Worm (Caenorhabditis elegans): ENCODE data around the gene ZK666.4.
A peak's percentile ranks its signal among the peaks of the same experiment; 100 is the strongest.

Gene ZK666.4

DNA sequence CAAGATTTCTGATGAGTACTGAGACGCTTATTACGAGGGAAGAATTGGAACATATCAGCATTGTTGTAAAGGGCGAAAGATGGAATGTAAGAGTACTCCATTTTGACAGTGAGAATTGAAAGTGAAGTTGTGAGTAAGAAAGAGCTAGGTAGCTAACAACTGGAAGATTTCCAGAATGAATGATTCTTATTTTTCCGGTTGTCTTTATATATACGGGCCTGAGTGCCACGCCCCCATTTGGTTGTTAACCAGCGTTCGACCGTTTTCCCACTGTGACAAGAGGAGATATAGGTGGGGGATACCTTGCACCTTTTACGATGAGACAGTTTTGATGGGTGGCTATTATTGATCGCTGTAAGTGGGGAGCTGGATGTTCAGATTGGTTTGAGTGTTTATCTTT lies 5.8 kb upstream of the ZK666.4 start, which contains the start of gene ZK666.1:
TSS of gene ZK666.1 (minus strand) at position 101 of the 400 bp plus-strand sequence.
- no peak for TF ChIP-seq egl-13 (tag; optimal IDR thresholded peaks at IDR 0.05)
- no peak for TF ChIP-seq C16A3.4 (tag; optimal IDR thresholded peaks at IDR 0.05)
- no peak for TF ChIP-seq ztf-11 (tag; optimal IDR thresholded peaks at IDR 0.05)
- TF ChIP-seq mep-1 (tag; optimal IDR thresholded peaks at IDR 0.05): no peak
- TF ChIP-seq fkh-8 (tag; optimal IDR thresholded peaks at IDR 0.05): no peak
- TF ChIP-seq nhr-20 (tag; optimal IDR thresholded peaks at IDR 0.05): no peak
- TF ChIP-seq ceh-90 (tag; optimal IDR thresholded peaks at IDR 0.05): no peak
- TF ChIP-seq unc-62 (GFP tag; optimal IDR thresholded peaks at IDR 0.05): no peak
- TF ChIP-seq ama-1 (optimal IDR thresholded peaks at IDR 0.05): no peak
- TF ChIP-seq pag-3 (tag; optimal IDR thresholded peaks at IDR 0.05; ENCODE audit: borderline replicate concordance, insufficient read depth): no peak
- no peak for TF ChIP-seq ztf-4 (tag; optimal IDR thresholded peaks at IDR 0.05)

DNA sequence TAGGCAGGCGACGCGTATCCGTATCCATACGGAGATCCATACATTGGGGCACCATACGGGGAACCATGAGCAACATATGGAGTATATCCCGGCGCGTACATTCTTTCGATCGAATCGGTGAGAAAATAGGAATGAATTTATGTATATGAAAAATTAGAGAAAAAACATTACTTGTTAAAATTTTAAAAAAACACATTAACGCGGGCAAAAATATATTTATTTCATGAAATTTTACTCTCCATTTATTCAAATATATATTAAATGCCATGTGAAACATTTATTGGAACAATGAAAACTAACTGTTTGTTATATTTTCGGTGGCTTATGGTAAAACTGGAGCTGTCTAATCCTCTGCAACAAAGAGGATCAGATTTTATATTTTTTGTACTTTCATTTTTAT lies 5.3 kb upstream of the ZK666.4 start, which contains the start of gene ZK666.2:
TSS of gene ZK666.2 (minus strand) at position 101 of the 400 bp plus-strand sequence.
- TF ChIP-seq nhr-12 (tag; optimal IDR thresholded peaks at IDR 0.05): no peak
- TF ChIP-seq isw-1 (GFP tag; IDR thresholded peaks at IDR 0.05): no peak
- no peak for TF ChIP-seq mab-9 (GFP tag; IDR thresholded peaks at IDR 0.05)
- TF ChIP-seq unc-98 (GFP tag; IDR thresholded peaks at IDR 0.05): no peak
- no peak for TF ChIP-seq aly-2 (tag; optimal IDR thresholded peaks at IDR 0.05)
- TF ChIP-seq rnt-1 (tag; optimal IDR thresholded peaks at IDR 0.05): no peak
- TF ChIP-seq efl-3 (GFP tag; optimal IDR thresholded peaks at IDR 0.05): no peak
- no peak for TF ChIP-seq alr-1 (tag; optimal IDR thresholded peaks at IDR 0.05; ENCODE audit: borderline replicate concordance)
- TF ChIP-seq unc-62 (GFP tag; optimal IDR thresholded peaks at IDR 0.05): no peak
- TF ChIP-seq nhr-28 (tag; optimal IDR thresholded peaks at IDR 0.05): no peak
- TF ChIP-seq nhr-84 (tag; optimal IDR thresholded peaks at IDR 0.05): no peak
- TF ChIP-seq grh-1 (GFP tag; IDR thresholded peaks at IDR 0.05): no peak
- TF ChIP-seq fos-1 (tag; optimal IDR thresholded peaks at IDR 0.05): no peak
- no peak for TF ChIP-seq hlh-4 (tag; optimal IDR thresholded peaks at IDR 0.05)

ce11 chrII:10476039-10476438 lies 1.0 kb upstream of the ZK666.4 start, which contains the start of gene clec-58:
Gene clec-58 (minus strand): TSS chrII:10476139.
- TF ChIP-seq efl-1 (optimal IDR thresholded peaks at IDR 0.05): no peak
- TF ChIP-seq efl-1 (GFP tag; optimal IDR thresholded peaks at IDR 0.05 in 1 of 2): peak in 1 of 2 experiments; percentile 47
- no peak for TF ChIP-seq grh-1 (GFP tag; IDR thresholded peaks at IDR 0.05)

DNA sequence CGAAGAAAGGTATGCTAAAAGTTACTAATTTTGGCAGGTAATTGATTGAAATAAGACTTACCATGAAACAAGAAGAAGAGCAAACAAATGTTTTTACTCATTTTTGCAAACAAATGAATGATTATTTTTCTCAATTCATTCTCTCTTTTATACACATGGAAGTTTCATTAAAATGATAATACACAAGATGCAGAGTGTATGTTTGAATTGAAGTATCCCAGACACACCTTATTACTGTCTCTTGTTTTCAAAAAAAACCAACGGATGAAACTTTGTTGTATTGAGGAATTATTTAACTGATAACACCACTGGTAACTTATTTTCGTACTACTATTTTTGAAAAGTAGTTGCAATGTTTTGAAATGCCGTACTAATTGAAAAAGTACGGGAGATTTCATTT lies 2.3 kb downstream of the ZK666.4 start, which contains the start of gene clec-59:
TSS of gene clec-59 (minus strand) at position 101 of the 400 bp plus-strand sequence.
- TF ChIP-seq lin-14 (GFP tag; optimal IDR thresholded peaks at IDR 0.05): no peak
- no peak for TF ChIP-seq sox-4 (tag; optimal IDR thresholded peaks at IDR 0.05)
- TF ChIP-seq C16A3.4 (tag; optimal IDR thresholded peaks at IDR 0.05): no peak
- TF ChIP-seq efl-1 (optimal IDR thresholded peaks at IDR 0.05): no peak
- TF ChIP-seq efl-1 (GFP tag; optimal IDR thresholded peaks at IDR 0.05 in 1 of 2): no peak
- no peak for TF ChIP-seq aly-2 (tag; optimal IDR thresholded peaks at IDR 0.05)
- no peak for TF ChIP-seq pag-3 (tag; optimal IDR thresholded peaks at IDR 0.05; ENCODE audit: borderline replicate concordance, insufficient read depth)
- TF ChIP-seq jun-1 (tag; optimal IDR thresholded peaks at IDR 0.05): no peak
- no peak for TF ChIP-seq elt-2 (tag; optimal IDR thresholded peaks at IDR 0.05)
- no peak for TF ChIP-seq nhr-19 (GFP tag; conservative IDR thresholded peaks at IDR 0.05)
- no peak for TF ChIP-seq nhr-11 (tag; optimal IDR thresholded peaks at IDR 0.05)
- no peak for TF ChIP-seq C04F5.9 (tag; optimal IDR thresholded peaks at IDR 0.05)
- TF ChIP-seq C34B4.2 (tag; optimal IDR thresholded peaks at IDR 0.05): no peak
- TF ChIP-seq rnt-1 (tag; optimal IDR thresholded peaks at IDR 0.05): no peak
- no peak for TF ChIP-seq dsc-1 (tag; optimal IDR thresholded peaks at IDR 0.05)
- no peak for TF ChIP-seq ceh-90 (tag; optimal IDR thresholded peaks at IDR 0.05)
- no peak for TF ChIP-seq elt-3 (tag; optimal IDR thresholded peaks at IDR 0.05)
- no peak for TF ChIP-seq nhr-237 (tag; optimal IDR thresholded peaks at IDR 0.05)
- TF ChIP-seq nhr-12 (tag; optimal IDR thresholded peaks at IDR 0.05): no peak
- no peak for TF ChIP-seq hpl-2 (GFP tag; optimal IDR thresholded peaks at IDR 0.05)
